Fruit fly (Drosophila melanogaster): ENCODE results near the gene CycB3.

- TF ChIP-seq psq (optimal IDR thresholded peaks at IDR 0.05) (no peak), EcR (GFP tag; optimal IDR thresholded peaks at IDR 0.05) (no peak), CG8478 (optimal IDR thresholded peaks at IDR 0.05) (no peak), pan (optimal IDR thresholded peaks at IDR 0.05) (no peak)
These were observed 20.3 kb upstream of the CycB3 start for dm6 chr3R:24890919-24891318.
